Worm (Caenorhabditis elegans) whole organism, L2 larva: ENCODE results near the gene ttc-4.

ENCODE experiments used
- elt-3 ChIP-seq: sonication (generic microtip); optimal IDR thresholded peaks from 2 replicates; lab custom pipeline; 2017; ENCODE audit warnings: missing biosample characterization, missing genetic modification characterization
- fos-1 ChIP-seq: fragments of 150-350 bp; optimal IDR thresholded peaks from 2 replicates; lab custom pipeline; 2014; ENCODE audit warnings: missing biosample characterization, missing genetic modification characterization
- lin-39 ChIP-seq: fragments of 150-350 bp; optimal IDR thresholded peaks from 2 replicates; lab custom pipeline; 2014; ENCODE audit warnings: missing biosample characterization, missing genetic modification reagents, missing genetic modification characterization
- ztf-4 ChIP-seq: fragments of 150-350 bp; optimal IDR thresholded peaks from 2 replicates; lab custom pipeline; 2014; ENCODE audit warnings: missing biosample characterization, missing genetic modification characterization

DNA sequence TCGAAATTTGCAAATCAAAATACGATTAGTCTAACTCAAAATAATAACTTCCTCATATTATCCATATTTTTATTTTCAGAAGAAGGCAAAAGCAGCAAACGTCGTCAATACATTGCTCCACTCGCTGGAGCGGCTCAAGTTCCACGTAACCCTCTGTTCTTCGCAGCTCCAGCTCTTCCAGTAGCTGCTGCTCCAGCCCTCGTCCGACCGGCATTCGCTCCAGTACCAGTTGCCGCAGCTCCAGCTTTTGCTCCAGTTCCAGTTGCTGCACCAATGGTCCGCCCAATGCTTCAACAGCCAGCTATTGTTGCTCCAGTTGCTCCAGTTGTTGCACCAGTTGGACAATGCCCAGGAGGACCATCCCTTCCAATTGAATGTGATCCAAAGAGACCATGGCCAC is 15.8 kb upstream of the ttc-4 start:
- TF ChIP-seq elt-3 (tag; lab: Kevin White, UChicago): no peak
- no peak for TF ChIP-seq ztf-4 (tag; lab: Kevin White, UChicago)
- no peak for TF ChIP-seq lin-39
- TF ChIP-seq fos-1 (tag; lab: Kevin White, UChicago): no peak
